Worm (Caenorhabditis elegans) whole organism, mixed stage, embryonic: Measurements from ENCODE around the gene F14H8.4.
A peak's percentile ranks its signal among the peaks of the same experiment; 100 is the strongest.
"Not testable (repeated sequence)": the region's sequence is repeated elsewhere in the genome, so short reads cannot be mapped to it uniquely, and the experiment has no call there.

Source experiments
- M03D4.4 ChIP-seq: sonication (generic microtip); optimal IDR thresholded peaks from 2 replicates; lab custom pipeline; 2017; ENCODE audit warnings: mild to moderate bottlenecking, missing genetic modification characterization, missing compliant biosample characterization
- blmp-1 ChIP-seq: fragments of 150-350 bp; optimal IDR thresholded peaks from 2 replicates; lab custom pipeline; 2014; ENCODE audit warnings: missing biosample characterization, missing genetic modification characterization
- ceh-39 ChIP-seq: fragments of 150-350 bp; optimal IDR thresholded peaks from 2 replicates; lab custom pipeline; 2014; ENCODE audit warnings: missing biosample characterization, missing genetic modification characterization
- ceh-43 ChIP-seq: fragments of 200-800 bp; sonication (Bioruptor generic); optimal IDR thresholded peaks from 2 replicates; lab custom pipeline; 2018; ENCODE audit warnings: mild to moderate bottlenecking, missing genetic modification characterization, moderate library complexity, missing compliant biosample characterization
- ceh-83 ChIP-seq: fragments of 200-800 bp; sonication (Bioruptor generic); optimal IDR thresholded peaks from 2 replicates; lab custom pipeline; 2018; ENCODE audit warnings: mild to moderate bottlenecking, missing genetic modification characterization, missing compliant biosample characterization
- ces-1 ChIP-seq: fragments of 150-350 bp; optimal IDR thresholded peaks from 2 replicates; lab custom pipeline; 2014; ENCODE audit warnings: missing biosample characterization, missing genetic modification reagents, missing genetic modification characterization
- drap-1 ChIP-seq: fragments of 200-800 bp; sonication (Bioruptor generic); optimal IDR thresholded peaks from 3 replicates; lab custom pipeline; 2018; ENCODE audit warnings: mild to moderate bottlenecking, missing genetic modification characterization, missing compliant biosample characterization
- elt-1 ChIP-seq: sonication (generic microtip); optimal IDR thresholded peaks from 2 replicates; lab custom pipeline; 2017; ENCODE audit warnings: missing genetic modification characterization, mild to moderate bottlenecking, missing compliant biosample characterization, antibody characterized with exemption, moderate library complexity, borderline replicate concordance; ENCODE audit not compliant: insufficient read depth
- lin-13 ChIP-seq: fragments of 150-350 bp; optimal IDR thresholded peaks from 2 replicates; lab custom pipeline; 2014; ENCODE audit warnings: missing biosample characterization, missing genetic modification characterization
- lin-32 ChIP-seq: fragments of 200-800 bp; sonication (Bioruptor generic); optimal IDR thresholded peaks from 2 replicates; lab custom pipeline; 2018; ENCODE audit warnings: mild to moderate bottlenecking, missing genetic modification characterization, missing compliant biosample characterization
- lsy-2 ChIP-seq: fragments of 150-350 bp; optimal IDR thresholded peaks from 2 replicates; lab custom pipeline; 2014; ENCODE audit warnings: missing biosample characterization, missing genetic modification characterization
- mep-1 ChIP-seq: fragments of 150-350 bp; optimal IDR thresholded peaks from 2 replicates; lab custom pipeline; 2017; ENCODE audit warnings: missing biosample characterization, missing genetic modification reagents, missing genetic modification characterization, inconsistent platforms
- mls-2 ChIP-seq: sonication (generic microtip); optimal IDR thresholded peaks from 2 replicates; lab custom pipeline; 2016; ENCODE audit warnings: mild to moderate bottlenecking, missing genetic modification characterization, moderate library complexity, missing compliant biosample characterization
- nhr-2 ChIP-seq: fragments of 150-350 bp; optimal IDR thresholded peaks from 2 replicates; lab custom pipeline; 2014; ENCODE audit warnings: missing biosample characterization, missing genetic modification characterization
- nhr-237 ChIP-seq: fragments of 150-350 bp; optimal IDR thresholded peaks from 2 replicates; lab custom pipeline; 2014; ENCODE audit warnings: missing biosample characterization, missing genetic modification characterization
- nhr-28 ChIP-seq: fragments of 150-350 bp; optimal IDR thresholded peaks from 2 replicates; lab custom pipeline; 2014; ENCODE audit warnings: missing biosample characterization, missing genetic modification characterization
- nhr-76 ChIP-seq: sonication (generic microtip); optimal IDR thresholded peaks from 2 replicates; lab custom pipeline; 2017; ENCODE audit warnings: missing biosample characterization, missing genetic modification characterization
- sem-2 ChIP-seq: fragments of 200-800 bp; sonication (Bioruptor generic); optimal IDR thresholded peaks from 2 replicates; lab custom pipeline; 2018; ENCODE audit warnings: mild to moderate bottlenecking, missing genetic modification characterization, missing compliant biosample characterization
- snpc-4 ChIP-seq: fragments of 150-350 bp; optimal IDR thresholded peaks from 2 replicates; lab custom pipeline; 2014; ENCODE audit warnings: missing biosample characterization, missing genetic modification characterization
- sptf-1 ChIP-seq: sonication (generic microtip); optimal IDR thresholded peaks from 2 replicates; lab custom pipeline; 2017; ENCODE audit warnings: mild to moderate bottlenecking, missing genetic modification characterization, moderate library complexity, missing compliant biosample characterization
- tbx-8 ChIP-seq: fragments of 200-800 bp; sonication (Bioruptor generic); optimal IDR thresholded peaks from 2 replicates; lab custom pipeline; 2018; ENCODE audit warnings: mild to moderate bottlenecking, missing genetic modification characterization, moderate library complexity, missing compliant biosample characterization
- unc-120 ChIP-seq: sonication (generic microtip); optimal IDR thresholded peaks from 2 replicates; lab custom pipeline; 2017; ENCODE audit warnings: missing genetic modification characterization, missing compliant biosample characterization; ENCODE audit not compliant: poor library complexity, severe bottlenecking

F14H8.4 gene

DNA sequence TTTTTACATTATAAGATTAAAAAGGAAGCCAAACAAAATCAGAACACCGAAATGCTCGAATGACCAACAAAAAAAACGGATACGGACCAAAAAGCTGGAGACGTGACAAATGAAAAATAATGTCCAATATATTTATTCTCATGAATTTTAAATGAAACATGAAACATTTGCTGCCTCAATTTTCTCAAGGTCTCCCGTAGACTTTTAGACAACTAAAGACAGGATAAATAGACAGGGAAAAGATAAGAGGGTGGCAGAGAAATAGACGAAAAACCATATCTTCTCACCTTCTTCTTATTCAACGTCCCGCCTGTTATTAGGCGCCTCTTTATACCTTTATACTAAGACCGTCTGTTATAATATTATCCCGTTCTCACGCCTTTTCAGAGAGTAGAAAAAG lies 7.8 kb upstream of the F14H8.4 start:
- TF ChIP-seq unc-120 (peak; percentile 6), mls-2 (tag; lab: Kevin White, UChicago) (no peak), lin-13 (tag; lab: Kevin White, UChicago) (no peak)

DNA sequence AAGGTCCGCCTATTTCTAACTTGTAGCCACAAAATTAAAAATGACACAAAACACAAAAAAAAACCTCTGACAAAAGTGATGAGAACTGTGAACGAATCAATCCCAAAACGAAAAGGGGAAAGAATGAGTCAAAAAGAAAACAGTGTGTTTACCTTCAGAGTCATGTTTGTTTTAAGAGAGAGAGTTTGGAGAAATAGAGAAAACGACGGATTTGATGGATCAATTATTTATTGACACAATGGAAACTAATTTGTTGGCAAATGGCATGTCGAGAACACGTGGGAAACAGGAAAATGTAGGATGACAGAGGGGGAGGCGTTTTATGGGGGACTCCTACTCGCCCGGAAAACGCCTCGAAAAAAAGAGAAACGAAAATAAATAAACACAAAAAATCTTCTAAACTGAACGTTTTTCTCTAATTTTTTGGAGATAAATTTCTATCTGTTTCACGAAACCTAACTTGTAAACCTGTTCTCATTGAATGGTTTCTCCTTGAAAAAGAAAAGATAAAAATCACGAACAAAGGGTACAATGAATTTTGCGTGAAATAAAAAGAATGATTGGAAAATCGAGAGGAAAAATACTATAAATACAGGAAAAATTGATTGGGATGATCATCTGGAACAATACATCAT lies 6.7 kb upstream of the F14H8.4 start:
- TF ChIP-seq ceh-83 (GFP tag; lab: Kevin White, UChicago): no peak
- TF ChIP-seq tbx-8 (GFP tag; lab: Kevin White, UChicago): no peak
- no peak for TF ChIP-seq nhr-237 (tag; lab: Kevin White, UChicago)
- TF ChIP-seq, all 35 proteins: peak for 0

DNA sequence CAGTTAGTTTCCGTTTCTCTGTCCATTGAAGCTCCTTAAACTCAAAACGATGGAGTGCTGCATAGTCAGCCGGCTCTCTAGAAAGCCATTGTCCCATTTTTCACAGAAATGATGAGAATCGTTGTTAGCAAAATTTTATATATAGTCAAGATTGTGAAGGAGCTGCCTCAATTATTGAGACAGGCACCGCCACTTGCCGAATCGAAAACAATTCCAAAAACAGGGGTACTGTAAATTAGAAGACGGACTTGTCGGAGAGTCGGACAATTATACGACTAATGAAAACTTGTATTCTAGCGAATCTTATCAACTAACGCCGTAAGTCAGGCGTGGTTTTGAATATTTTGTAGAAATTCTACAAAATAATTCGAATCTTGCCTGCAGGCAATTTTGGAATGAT lies 3.4 kb upstream of the F14H8.4 start, which contains the start of gene F14H8.2:
Gene F14H8.2 (minus strand): TSS at position 101 of the 400 bp plus-strand sequence.
- no peak for TF ChIP-seq nhr-76

DNA sequence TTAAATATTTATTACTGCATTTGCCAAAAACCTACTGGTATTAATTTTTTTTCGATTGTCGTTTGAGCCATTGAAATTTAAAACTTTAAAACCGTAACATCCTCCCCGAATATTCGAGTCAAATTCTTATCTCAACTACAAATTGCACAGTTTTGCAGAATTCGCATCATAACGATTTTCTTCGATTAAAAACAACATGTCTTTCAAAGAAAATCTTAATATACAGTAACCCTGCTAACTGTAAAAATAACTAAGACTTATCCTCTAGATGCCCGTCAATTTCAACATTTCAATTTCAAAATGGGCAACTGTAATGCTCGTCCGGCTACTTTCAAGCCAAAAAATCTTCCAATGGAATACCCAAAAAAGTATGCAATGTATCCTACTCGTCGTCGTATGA lies 2.9 kb upstream of the F14H8.4 start, which contains the start of gene F14H8.5:
Gene F14H8.5 (plus strand): TSS at position 301 of the 400 bp plus-strand sequence.
- TF ChIP-seq lin-13 (tag; lab: Kevin White, UChicago): no peak
- TF ChIP-seq elt-1 (tag; lab: Kevin White, UChicago): no peak
- TF ChIP-seq nhr-237 (tag; lab: Kevin White, UChicago): no peak
- no peak for TF ChIP-seq blmp-1
- TF ChIP-seq ces-1: no peak
- no peak for TF ChIP-seq ceh-39 (tag; lab: Kevin White, UChicago)
- TF ChIP-seq nhr-28 (tag; lab: Kevin White, UChicago): no peak
- TF ChIP-seq nhr-76: no peak
- no peak for TF ChIP-seq sptf-1 (tag; lab: Kevin White, UChicago)
- TF ChIP-seq ceh-83 (GFP tag; lab: Kevin White, UChicago): no peak
- no peak for TF ChIP-seq sem-2 (GFP tag; lab: Kevin White, UChicago)
- TF ChIP-seq lsy-2 (tag; lab: Kevin White, UChicago): no peak

DNA sequence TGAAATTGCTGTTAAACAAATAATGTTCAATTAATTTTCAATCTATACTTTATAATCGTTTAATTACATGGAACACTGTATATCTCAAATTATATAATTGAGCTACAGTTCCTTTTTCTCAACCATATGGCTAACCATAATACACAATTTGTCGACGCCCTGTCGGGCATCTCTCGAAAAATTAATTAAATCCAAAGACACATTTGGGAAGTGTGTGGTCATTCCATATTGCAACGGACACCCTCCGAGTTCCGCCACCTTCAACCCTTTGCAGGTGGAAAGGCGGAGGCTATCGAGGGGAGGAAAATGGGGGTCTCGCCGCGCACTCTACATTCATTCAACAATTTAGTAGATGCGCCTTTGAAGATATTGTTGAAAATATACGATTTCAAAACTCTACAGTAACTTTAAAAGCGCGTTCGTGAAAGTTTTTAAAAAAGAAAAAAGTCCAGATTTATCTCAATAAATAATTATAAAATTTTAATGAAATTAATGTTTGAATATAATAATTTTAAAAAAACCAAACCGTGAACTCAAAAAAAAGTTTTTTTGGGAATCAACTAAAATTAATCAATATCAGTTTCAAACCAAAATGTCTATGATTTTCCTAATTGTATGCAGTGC lies 5.4 kb downstream of the F14H8.4 start, which contains the start of gene F14H8.8:
Gene F14H8.8 (plus strand): TSS at position 574 of the 624 bp plus-strand sequence.
- TF ChIP-seq M03D4.4 (tag; lab: Kevin White, UChicago) (no peak), ceh-43 (GFP tag; lab: Kevin White, UChicago) (peak; percentile 35), nhr-2 (peak; percentile 2), lin-32 (GFP tag; lab: Kevin White, UChicago) (no peak), ceh-39 (tag; lab: Kevin White, UChicago) (peak; percentile 36), mep-1 (tag; lab: Kevin White, UChicago) (peak; percentile 28), drap-1 (GFP tag; lab: Kevin White, UChicago) (peak; percentile 61)

DNA sequence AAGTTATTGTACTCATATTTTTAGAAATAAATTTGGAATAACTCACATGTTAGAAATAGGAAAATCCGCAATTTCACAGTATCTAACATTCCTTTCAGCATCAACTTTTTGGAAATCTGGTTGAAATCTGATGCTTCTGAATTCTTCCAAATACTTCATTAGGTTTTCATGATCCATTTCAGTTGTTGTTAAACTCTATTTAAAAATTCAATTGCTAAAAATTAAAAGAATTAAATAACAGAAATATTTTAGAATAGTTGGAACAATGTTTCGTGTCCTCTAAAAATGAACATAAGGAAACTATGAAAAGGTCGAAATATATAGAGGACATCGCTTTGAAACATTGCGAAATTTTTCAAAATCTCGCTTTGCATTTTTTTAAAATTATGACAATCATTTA lies 7.7 kb downstream of the F14H8.4 start, which contains the start of gene cng-1:
Gene cng-1 (minus strand): TSS at position 101 of the 400 bp plus-strand sequence.
- not testable (repeated sequence) for TF ChIP-seq M03D4.4 (tag; lab: Kevin White, UChicago); ceh-43 (GFP tag; lab: Kevin White, UChicago); nhr-237 (tag; lab: Kevin White, UChicago)

DNA sequence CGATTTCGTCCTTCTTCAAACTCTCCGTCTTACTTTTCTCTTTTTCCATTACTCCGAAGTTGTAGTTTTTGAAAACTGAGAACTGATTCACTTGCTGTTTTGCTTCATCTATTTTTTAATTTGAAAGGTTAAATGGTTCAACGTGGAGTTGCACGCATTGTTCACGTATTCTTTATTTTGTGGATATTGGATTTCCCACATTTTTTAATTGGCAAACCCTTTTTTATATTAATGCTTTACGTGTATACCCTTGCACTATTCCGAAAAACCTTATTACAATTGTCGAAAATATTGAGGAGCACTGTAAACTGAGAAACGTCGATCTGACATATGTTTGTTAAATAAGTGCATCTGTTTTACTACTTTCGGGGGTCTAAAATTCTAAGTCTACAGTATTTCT lies 13.1 kb downstream of the F14H8.4 start, which contains the start of gene melo-3:
Gene melo-3 (minus strand): TSS at position 101 of the 400 bp plus-strand sequence.
- not testable (repeated sequence) for TF ChIP-seq mep-1 (tag; lab: Kevin White, UChicago); drap-1 (GFP tag; lab: Kevin White, UChicago); nhr-237 (tag; lab: Kevin White, UChicago)

DNA sequence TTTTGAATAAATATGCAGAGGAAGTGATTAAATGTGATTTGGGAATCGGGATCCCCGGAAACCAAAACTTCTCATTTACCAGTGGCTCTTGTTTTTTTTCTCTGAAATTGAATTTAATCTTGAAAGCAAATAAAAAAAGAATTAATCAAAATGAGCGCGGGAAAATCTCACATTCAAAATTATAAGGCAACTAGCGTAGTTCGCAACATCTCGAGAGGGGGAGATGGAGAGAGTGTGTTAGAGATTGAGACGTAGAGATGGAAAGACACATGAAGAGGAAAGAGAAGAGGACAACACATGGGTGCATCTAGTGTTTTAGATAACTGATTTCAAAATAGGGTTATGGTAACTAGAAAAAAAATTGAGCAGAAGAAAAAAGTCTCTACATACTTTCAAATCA lies 24.5 kb downstream of the F14H8.4 start, which contains the start of gene sdc-3:
Gene sdc-3 (minus strand): TSS at position 101 of the 400 bp plus-strand sequence.
- TF ChIP-seq snpc-4 (tag; lab: Kevin White, UChicago) (no peak), ceh-39 (tag; lab: Kevin White, UChicago) (no peak)
